Worm (Caenorhabditis elegans): ENCODE measurements around the gene ZC477.7.

ZC477.7 gene

ce11 chrIV:7149020-7149601, 37.9 kb upstream of the ZC477.7 start, which contains the start of gene C34D4.4 (continued):
- TF ChIP-seq dox-1 (GFP tag; IDR thresholded peaks at IDR 0.05) (peak; percentile 43; the same call in 1 of the 2 replicates), madf-8 (GFP tag; conservative IDR thresholded peaks at IDR 0.05) (no peak), mes-4 (tag; optimal IDR thresholded peaks at IDR 0.05) (no peak), chd-7 (tag; optimal IDR thresholded peaks at IDR 0.05) (no peak), K12H6.12 (tag; optimal IDR thresholded peaks at IDR 0.05) (peak; percentile 54), hmg-1.2 (GFP tag; IDR thresholded peaks at IDR 0.05) (peak; percentile 14; the same call in 1 of the 2 replicates), unc-62 (GFP tag; optimal IDR thresholded peaks at IDR 0.05) (no peak), hsf-1 (GFP tag; IDR thresholded peaks at IDR 0.05) (0 out of 2 replicates have a peak, but pooled peaks have one; percentile 55), D2030.7 (GFP tag; IDR thresholded peaks at IDR 0.05) (peak; percentile 14; the same call in 1 of the 2 replicates), attf-6 (GFP tag; IDR thresholded peaks at IDR 0.05) (no peak), lin-40 (tag; optimal IDR thresholded peaks at IDR 0.05) (no peak), F52B5.7 (tag; optimal IDR thresholded peaks at IDR 0.05) (no peak), ZK185.1 (tag; optimal IDR thresholded peaks at IDR 0.05; ENCODE audit: poor library complexity, severe bottlenecking) (no peak), nhr-90 (tag; optimal IDR thresholded peaks at IDR 0.05) (no peak), snpc-4 (GFP tag; optimal IDR thresholded peaks at IDR 0.05) (no peak), snpc-4 (tag; optimal IDR thresholded peaks at IDR 0.05) (peak in 2 of 4 experiments; percentile 42 to 54), Y56A3A.18 (GFP tag; IDR thresholded peaks at IDR 0.05) (no peak), let-607 (tag; optimal IDR thresholded peaks at IDR 0.05) (no peak), ccch-3 (GFP tag; optimal IDR thresholded peaks at IDR 0.05) (no peak), ets-4 (GFP tag; optimal IDR thresholded peaks at IDR 0.05) (no peak), sdz-38 (tag; optimal IDR thresholded peaks at IDR 0.05) (no peak), ztf-25 (GFP tag; IDR thresholded peaks at IDR 0.05) (no peak), nfya-1 (tag; optimal IDR thresholded peaks at IDR 0.05; ENCODE audit: borderline replicate concordance, insufficient read depth) (no peak), madf-6 (GFP tag; IDR thresholded peaks at IDR 0.05) (peak; percentile 43; the same call in 1 of the 2 replicates), pbrm-1 (GFP tag; IDR thresholded peaks at IDR 0.05) (0 out of 2 replicates have a peak, but pooled peaks have one; percentile 21), Y53G8AR.9 (GFP tag; conservative IDR thresholded peaks at IDR 0.05) (no peak), T26A5.8 (tag; optimal IDR thresholded peaks at IDR 0.05) (no peak), tlf-1 (GFP tag; optimal IDR thresholded peaks at IDR 0.05) (no peak), aptf-2 (GFP tag; conservative IDR thresholded peaks at IDR 0.05) (peak; percentile 93), madf-3 (GFP tag; IDR thresholded peaks at IDR 0.05) (no peak), egl-44 (GFP tag; IDR thresholded peaks at IDR 0.05) (no peak), C17E4.6 (GFP tag; IDR thresholded peaks at IDR 0.05) (no peak), him-1 (tag; optimal IDR thresholded peaks at IDR 0.05) (no peak), nhr-80 (tag; optimal IDR thresholded peaks at IDR 0.05) (no peak), F57C9.4 (tag; optimal IDR thresholded peaks at IDR 0.05) (no peak), efl-1 (GFP tag; optimal IDR thresholded peaks at IDR 0.05) (peak; percentile 58), mel-28 (tag; optimal IDR thresholded peaks at IDR 0.05; ENCODE audit: borderline replicate concordance) (no peak), snpc-3.4 (tag; optimal IDR thresholded peaks at IDR 0.05) (no peak), attf-3 (GFP tag; conservative IDR thresholded peaks at IDR 0.05) (no peak), F37B4.10 (GFP tag; IDR thresholded peaks at IDR 0.05) (no peak), xnd-1 (tag; optimal IDR thresholded peaks at IDR 0.05) (no peak), ztf-6 (GFP tag; IDR thresholded peaks at IDR 0.05) (no peak), K11D2.4 (GFP tag; IDR thresholded peaks at IDR 0.05) (no peak), rpc-1 (optimal IDR thresholded peaks at IDR 0.05) (no peak), rpc-1 (tag; optimal IDR thresholded peaks at IDR 0.05) (no peak), snpc-1.3 (tag; optimal IDR thresholded peaks at IDR 0.05; ENCODE audit: insufficient read depth) (no peak), tbp1 (GFP tag; optimal IDR thresholded peaks at IDR 0.05) (no peak)

All from whole organism, young adult.